Worm (Caenorhabditis elegans): ENCODE results near the gene R144.12.

DNA sequence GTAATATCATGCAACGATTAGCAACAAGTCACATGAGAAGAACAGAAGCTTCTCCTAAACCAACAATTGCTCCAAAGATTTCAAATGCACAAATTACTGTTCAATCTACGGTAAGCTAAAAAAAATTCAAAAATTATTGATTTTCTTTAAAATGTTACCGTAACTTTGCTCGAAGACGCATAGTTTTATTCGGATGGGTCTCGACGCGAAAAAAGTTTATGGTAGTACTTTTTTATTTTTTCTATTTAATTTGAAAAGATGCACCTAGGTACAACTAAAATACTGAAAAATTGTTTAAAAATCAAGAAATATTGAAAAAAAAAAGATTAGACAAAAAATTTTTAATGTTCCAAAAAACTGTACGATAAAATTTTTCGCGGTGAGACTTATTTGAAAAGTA is 19.1 kb downstream of the R144.12 start:
- TF ChIP-seq ztf-23 (GFP tag; IDR thresholded peaks at IDR 0.05) (no peak), cog-1 (tag; optimal IDR thresholded peaks at IDR 0.05) (no peak), flt-1 (GFP tag; IDR thresholded peaks at IDR 0.05) (no peak), tab-1 (GFP tag; IDR thresholded peaks at IDR 0.05) (no peak), ref-1 (GFP tag; conservative IDR thresholded peaks at IDR 0.05) (no peak), klf-2 (GFP tag; conservative IDR thresholded peaks at IDR 0.05) (no peak)
